Fruit fly (Drosophila melanogaster): ENCODE results near the gene Esp.

DNA sequence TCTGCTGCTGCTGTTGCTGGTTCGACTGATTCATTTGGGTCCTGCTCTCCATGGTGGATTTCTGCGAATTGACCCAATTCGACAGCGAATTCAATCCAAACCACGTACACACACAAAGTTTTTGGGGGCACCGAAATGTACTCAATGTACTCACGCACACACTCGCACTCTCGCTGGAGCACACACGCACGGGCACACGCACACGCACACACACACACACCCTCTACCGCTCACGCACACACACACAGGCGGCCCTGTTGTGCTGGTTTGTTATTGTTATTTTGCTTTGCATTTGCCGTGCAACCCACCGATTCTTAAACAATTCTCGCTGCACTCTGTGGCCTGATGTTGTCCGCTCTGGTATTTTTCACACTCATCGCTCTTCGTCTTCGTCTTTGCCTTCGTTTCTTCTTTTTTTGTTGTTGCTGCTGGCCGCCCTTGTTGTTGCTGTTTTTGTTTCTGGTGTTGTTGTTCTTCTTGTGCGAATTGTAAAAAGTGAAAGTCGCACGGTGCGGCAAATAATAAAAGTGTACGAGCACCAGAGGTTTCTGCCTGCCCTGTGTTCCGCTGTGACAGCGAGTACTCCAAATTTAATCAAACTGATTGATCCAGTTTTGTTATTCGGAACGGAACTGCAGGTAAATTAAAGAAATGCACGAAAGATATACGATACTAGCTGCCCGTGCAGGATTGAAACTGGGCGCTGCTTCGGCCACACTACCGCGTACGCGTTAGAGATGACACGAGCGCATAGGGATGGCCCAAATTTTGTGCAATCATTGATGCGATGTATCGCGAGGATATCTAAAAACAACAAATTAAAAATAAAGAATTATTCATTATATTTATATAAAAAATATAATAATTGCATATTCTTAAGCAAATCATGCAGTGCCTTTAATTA lies 34.5 kb downstream of the Esp start, which contains the start of gene CG3744:
- no peak for TF ChIP-seq Mnt (GFP tag; optimal IDR thresholded peaks at IDR 0.05)
- TF ChIP-seq cic (GFP tag; optimal IDR thresholded peaks at IDR 0.05): peak; percentile 50
